Fruit fly (Drosophila melanogaster) S2 (cell line): Measurements from ENCODE around the gene CG2182.

ENCODE experiments used
- CG8478 ChIP-seq: fragments of >200 bp; optimal IDR thresholded peaks from 2 replicates; lab custom pipeline; 2018
- CTCF ChIP-seq, 2 experiments: fragments of >200 bp; optimal IDR thresholded peaks; 2 replicates each; lab custom pipeline; 2018

The CG2182 gene

DNA sequence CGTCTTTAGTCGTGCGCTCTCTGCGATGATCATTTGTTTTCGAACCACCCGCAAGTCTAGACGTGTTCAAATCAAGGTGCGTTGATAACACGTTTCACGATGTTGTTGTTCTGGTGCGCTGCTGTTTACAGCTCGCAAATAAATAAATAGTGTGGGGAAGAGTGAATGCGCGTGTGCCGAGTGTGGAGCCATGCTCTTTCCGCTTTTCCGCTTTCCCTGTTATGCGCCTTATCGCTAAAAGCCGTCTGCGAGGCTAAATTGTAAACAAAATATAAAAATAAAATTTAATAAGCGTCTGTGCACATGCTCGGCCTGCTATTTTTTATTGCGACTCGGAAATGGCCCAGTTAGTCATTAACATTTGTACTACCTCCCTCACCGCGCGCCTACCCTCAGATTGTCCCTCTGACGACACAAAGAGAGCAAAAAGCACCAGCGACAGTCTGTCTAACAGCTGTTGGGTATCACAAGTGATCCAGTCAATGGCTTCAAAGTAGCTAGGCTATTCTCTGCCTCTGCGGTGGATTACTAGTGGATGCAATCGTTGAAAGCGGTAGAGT is 13.0 kb upstream of the CG2182 start:
- TF ChIP-seq CTCF (optimal IDR thresholded peaks at IDR 0.05; lab: Kevin White, UChicago) = no peak
- no peak for TF ChIP-seq CG8478 (lab: Kevin White, UChicago)

DNA sequence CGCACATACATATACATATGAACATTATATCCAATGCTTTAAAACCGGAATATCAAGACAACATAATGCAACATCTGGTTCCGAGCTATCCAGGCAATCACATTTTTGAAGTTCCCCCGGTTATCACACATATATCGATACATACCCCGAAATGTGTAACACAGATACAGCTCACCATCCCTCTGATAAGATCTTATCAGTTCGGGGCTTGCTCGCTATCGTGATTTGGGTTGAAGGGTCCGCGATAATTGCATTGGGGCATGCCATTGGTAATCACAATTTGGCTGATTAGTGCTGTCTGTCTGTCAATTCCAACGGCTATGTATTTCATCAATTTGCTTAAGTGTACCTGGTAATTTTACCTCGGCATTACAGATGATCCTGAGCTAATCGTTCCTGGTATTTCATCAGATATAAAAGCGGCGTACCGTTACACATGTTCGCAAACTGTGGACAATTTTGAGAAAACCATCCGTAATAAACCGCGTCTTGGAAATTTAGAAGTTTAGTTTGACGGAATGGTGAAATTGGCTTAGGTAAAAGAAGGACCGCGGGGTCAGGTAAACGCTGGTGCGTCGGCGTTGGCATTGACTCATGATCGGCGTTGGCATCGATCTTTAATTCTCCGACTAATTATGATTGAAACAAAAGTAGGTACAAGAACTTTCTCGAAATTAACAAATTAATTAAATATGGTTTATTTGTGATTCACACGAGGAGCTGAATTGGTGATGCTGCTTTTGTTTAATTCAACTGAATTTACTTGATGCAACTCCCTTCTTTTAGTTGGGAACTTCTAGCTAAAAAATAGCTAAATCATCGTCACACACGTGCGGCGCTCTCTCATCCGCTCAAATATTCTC is 12.3 kb upstream of the CG2182 start:
- TF ChIP-seq CTCF (optimal IDR thresholded peaks at IDR 0.05; lab: Kevin White, UChicago) = no peak
- TF ChIP-seq CG8478 (lab: Kevin White, UChicago) = no peak

DNA sequence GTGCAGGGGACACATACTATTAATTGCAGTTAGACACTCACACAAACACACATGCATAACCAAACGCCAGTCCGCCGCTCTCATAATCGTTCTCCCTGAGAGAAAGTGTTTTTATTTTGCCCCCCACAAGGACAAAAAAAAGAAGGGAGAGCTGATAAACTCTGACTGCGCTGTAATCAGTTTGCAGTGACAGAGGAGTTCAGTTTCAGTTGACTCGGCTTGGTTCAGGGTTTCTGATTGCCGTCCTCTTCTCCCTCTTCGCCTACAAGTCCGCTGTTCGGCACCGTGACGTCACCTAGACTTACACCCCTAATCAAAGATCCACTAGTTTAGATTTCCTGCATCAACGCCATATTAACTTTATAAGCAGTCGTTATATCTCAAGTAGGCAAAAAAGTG is 11.6 kb upstream of the CG2182 start:
- TF ChIP-seq CTCF (optimal IDR thresholded peaks at IDR 0.05; lab: Kevin White, UChicago) = no peak
- no peak for TF ChIP-seq CG8478 (lab: Kevin White, UChicago)

DNA sequence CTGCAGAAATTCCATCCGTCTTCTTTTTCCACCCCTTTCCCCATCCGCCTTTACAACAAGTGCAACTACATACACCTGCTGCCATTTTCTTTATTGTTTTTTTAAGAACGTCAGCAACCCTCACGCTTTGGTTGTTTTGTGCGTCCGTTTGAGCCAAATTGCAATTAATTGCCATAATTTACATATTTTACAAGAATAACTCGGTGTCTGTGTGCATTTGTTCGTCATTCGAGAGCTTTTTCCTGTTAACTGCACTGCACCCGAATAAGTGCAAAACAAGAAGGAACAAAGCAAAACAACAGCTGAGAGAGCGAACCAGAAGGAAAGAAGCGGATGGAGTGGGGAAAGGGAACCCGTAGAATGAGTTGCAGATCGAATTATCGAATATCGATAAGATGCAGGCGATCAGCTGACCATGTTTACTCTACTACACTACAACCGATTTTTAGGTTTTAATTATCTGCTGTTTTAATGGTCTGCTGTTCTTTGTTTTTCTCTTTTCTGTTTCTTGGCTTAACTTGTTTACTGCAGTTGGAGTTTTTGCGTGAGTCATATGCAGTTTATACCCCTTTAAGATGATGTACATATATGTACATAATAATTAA is 11.1 kb upstream of the CG2182 start:
- TF ChIP-seq CTCF (optimal IDR thresholded peaks at IDR 0.05; lab: Kevin White, UChicago) = no peak
- no peak for TF ChIP-seq CG8478 (lab: Kevin White, UChicago)

DNA sequence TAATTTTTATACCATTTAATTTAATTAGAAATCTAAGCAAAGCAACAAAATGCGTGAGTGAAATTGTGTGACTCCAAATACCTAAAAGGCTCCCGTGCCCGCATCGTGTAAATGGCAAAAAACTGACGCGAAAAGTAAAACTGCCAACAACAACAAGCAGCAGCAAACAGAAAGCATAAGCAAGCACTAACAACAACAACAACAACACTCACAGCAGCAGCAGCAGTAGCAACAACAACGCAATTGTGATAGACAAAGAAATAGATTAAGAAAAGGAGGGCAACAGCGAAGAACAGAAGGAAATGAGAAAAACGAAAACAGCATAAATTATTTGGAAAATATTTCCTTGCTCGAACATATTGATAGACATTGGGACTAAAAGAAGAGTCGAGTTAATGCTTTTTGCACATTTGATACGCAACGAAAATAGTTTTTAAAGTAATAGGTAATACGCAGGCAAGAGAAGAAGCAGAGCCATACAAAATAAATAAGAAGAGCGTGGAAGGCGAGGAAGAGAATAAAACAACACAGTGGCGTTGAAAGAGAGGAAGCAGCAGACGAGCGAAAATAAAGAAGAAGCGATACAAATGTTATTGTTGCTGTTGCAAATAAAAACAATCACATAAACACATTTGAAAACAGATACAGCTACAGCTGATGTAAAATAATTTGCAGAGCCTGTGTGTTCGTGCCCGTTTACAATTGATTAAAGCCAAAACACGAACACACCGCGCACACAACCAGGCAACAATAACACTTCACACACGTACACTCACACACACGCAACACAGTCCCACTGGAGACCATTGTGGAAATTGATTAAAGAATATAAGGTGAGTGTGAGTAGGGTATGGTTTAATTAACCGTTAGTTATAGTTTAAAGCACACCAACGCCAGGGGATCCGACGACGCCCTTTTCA is 10.3 kb upstream of the CG2182 start:
- TF ChIP-seq CG8478 (lab: Kevin White, UChicago) = no peak
- no peak for TF ChIP-seq CTCF (optimal IDR thresholded peaks at IDR 0.05; lab: Kevin White, UChicago)

DNA sequence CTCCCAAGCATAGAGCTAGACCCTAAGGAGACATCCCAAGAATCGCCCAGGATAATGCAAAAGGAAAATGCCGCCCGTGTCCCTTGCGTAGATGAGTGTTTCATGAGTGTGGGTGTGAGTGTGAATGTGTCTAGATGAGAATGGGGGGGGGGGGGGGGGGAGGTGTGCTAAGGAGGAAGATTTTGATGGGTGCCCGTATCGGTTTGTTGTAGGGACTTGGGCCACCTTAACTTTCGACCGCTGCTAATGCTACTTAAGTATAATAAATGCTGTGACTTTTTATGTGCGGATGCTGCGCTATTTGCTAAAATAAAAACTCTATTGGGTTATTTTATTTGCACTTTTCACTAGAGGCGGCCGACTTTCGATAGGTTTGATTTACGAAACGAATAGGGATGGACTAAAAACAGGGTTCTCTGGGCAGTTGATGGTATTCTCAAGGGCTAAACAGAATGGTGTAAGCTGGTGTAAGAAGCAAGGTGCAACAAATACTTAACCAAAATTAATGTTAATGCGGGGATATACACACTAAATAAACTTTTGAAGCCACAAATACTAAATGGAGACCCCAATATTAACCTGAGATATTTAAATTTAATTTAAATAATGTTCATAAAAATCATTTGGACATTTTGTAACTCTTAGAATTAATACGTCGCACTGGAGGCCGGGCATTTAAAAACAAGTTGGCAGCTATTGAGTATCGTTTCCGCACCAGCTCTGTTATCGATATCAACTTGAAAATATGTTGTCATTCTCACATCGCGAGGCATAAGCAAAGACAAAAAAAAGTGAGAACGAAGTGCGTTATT is 9.4 kb upstream of the CG2182 start, which contains the start of the genes Xe7 and Atg17:
Gene Xe7 (minus strand): TSS at position 407 of the 812 bp plus-strand sequence.
Gene Atg17 (plus strand): TSS at position 786 of the 812 bp plus-strand sequence.
- TF ChIP-seq CTCF (optimal IDR thresholded peaks at IDR 0.05; lab: Kevin White, UChicago) (no peak), CG8478 (lab: Kevin White, UChicago) (no peak)

dm6 chr3R:5660198-5660893 is 634 bp upstream of the CG2182 start, which contains the start of gene Wdr33:
Gene Wdr33, plus strand, starts transcription at chr3R:5660635.
- TF ChIP-seq CG8478 (lab: Kevin White, UChicago) = no peak
- no peak for TF ChIP-seq CTCF (optimal IDR thresholded peaks at IDR 0.05; lab: Kevin White, UChicago)

- no peak for TF ChIP-seq CG8478 (lab: Kevin White, UChicago)
- TF ChIP-seq CTCF (optimal IDR thresholded peaks at IDR 0.05; lab: Kevin White, UChicago) = no peak
Measured at dm6 chr3R:5658984-5659802, 519 bp downstream of the CG2182 start.

DNA sequence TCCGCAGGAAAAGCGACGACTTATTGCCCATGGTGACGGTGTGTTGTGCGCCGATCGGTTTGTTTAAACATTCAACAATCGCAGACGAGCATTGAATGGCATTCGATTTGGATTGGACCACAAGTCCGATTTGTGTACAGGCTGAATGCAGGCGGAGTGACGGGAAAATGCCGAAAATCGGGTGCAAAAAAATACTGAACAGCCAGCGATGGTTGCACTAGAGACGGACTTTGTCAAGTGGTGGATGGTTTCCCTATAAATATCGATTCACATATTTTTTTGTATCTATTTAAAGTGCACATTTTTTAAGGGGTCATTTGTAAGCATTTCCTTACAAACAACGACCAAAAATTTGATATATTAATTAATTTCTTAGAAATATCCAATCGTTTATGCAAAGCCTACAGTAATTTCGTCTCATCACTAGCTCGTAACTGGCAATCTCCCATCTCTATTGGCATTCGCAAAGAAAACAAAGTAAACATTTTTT is 5.0 kb downstream of the CG2182 start, which contains the start of the genes elm and MED27:
Gene elm (minus strand): TSS at position 170 of the 490 bp plus-strand sequence.
Gene MED27 (plus strand): TSS at position 448 of the 490 bp plus-strand sequence.
- no peak for TF ChIP-seq CTCF (optimal IDR thresholded peaks at IDR 0.05; lab: Kevin White, UChicago)
- no peak for TF ChIP-seq CG8478 (lab: Kevin White, UChicago)

dm6 chr3R:5653887-5654286 is 5.8 kb downstream of the CG2182 start:
- TF ChIP-seq CG8478 (lab: Kevin White, UChicago) (no peak), CTCF (optimal IDR thresholded peaks at IDR 0.05; lab: Kevin White, UChicago) (no peak)

dm6 chr3R:5649903-5650302 is 9.8 kb downstream of the CG2182 start:
- no peak for TF ChIP-seq CTCF (optimal IDR thresholded peaks at IDR 0.05; lab: Kevin White, UChicago)
